Fruit fly (Drosophila melanogaster) whole organism, embryonic: ENCODE data around the gene Atac2.

ENCODE experiments used
- Ada2b ChIP-seq: fragments of 200-800 bp; sonication (Bioruptor generic); IDR thresholded peaks from 2 replicates; pipeline ENCODE4 v1.3.6; 2022; ENCODE audit warnings: missing biosample characterization, missing genetic modification characterization
- B-H1 ChIP-seq: fragments of 200-800 bp; sonication (Bioruptor generic); IDR thresholded peaks from 3 replicates; pipeline ENCODE4 v1.3.6; 2022; ENCODE audit warnings: missing biosample characterization, missing genetic modification characterization
- CG10274 ChIP-seq: fragments of 200-800 bp; sonication (Bioruptor generic); optimal IDR thresholded peaks from 3 replicates; lab custom pipeline; 2017; ENCODE audit warnings: missing biosample characterization, mild to moderate bottlenecking, missing genetic modification characterization
- CG11093 ChIP-seq: fragments of 200-800 bp; sonication (Bioruptor generic); IDR thresholded peaks from 3 replicates; pipeline ENCODE4 v1.3.6; 2022; ENCODE audit warnings: missing biosample characterization, missing genetic modification characterization
- CG11456 ChIP-seq: fragments of 200-800 bp; sonication (Bioruptor generic); IDR thresholded peaks from 3 replicates; pipeline ENCODE4 v1.3.6; 2022; ENCODE audit warnings: missing biosample characterization, missing genetic modification characterization
- CG12219 ChIP-seq: fragments of 200-800 bp; sonication (Bioruptor generic); optimal IDR thresholded peaks from 3 replicates; lab custom pipeline; 2018; ENCODE audit warnings: missing biosample characterization, mild to moderate bottlenecking, missing genetic modification characterization
- CG12769 ChIP-seq: fragments of 200-800 bp; sonication (Bioruptor generic); optimal IDR thresholded peaks from 2 replicates; lab custom pipeline; 2019; ENCODE audit warnings: missing biosample characterization, mild to moderate bottlenecking, missing genetic modification characterization, moderate library complexity
- CG17802 ChIP-seq: fragments of 200-800 bp; sonication (Bioruptor generic); optimal IDR thresholded peaks from 2 replicates; lab custom pipeline; 2018; ENCODE audit warnings: missing biosample characterization, mild to moderate bottlenecking, missing genetic modification characterization, moderate library complexity
- CG3163 ChIP-seq: fragments of 200-800 bp; sonication (Bioruptor generic); optimal IDR thresholded peaks from 3 replicates; lab custom pipeline; 2016; ENCODE audit warnings: missing biosample characterization, missing genetic modification characterization
- CG4617 ChIP-seq: fragments of 200-800 bp; sonication (Bioruptor generic); optimal IDR thresholded peaks from 3 replicates; lab custom pipeline; 2016; ENCODE audit warnings: missing biosample characterization, missing genetic modification characterization, borderline replicate concordance
- CG4730 ChIP-seq: fragments of 200-800 bp; sonication (Bioruptor generic); IDR thresholded peaks from 2 replicates; pipeline ENCODE4 v1.3.6; 2022; ENCODE audit warnings: missing biosample characterization, missing genetic modification characterization
- CG6689 ChIP-seq: fragments of 200-800 bp; sonication (Bioruptor generic); IDR thresholded peaks from 2 replicates; pipeline ENCODE4 v1.3.6; 2022; ENCODE audit warnings: missing biosample characterization, missing genetic modification characterization
- CG6813 ChIP-seq: fragments of 200-800 bp; sonication (Bioruptor generic); optimal IDR thresholded peaks from 2 replicates; lab custom pipeline; 2017; ENCODE audit warnings: missing biosample characterization, missing genetic modification characterization, mild to moderate bottlenecking, moderate library complexity, missing genetic modification reagents
- CG7271 ChIP-seq: fragments of 200-800 bp; sonication (Bioruptor generic); optimal IDR thresholded peaks from 2 replicates; lab custom pipeline; 2018; ENCODE audit warnings: missing biosample characterization, mild to moderate bottlenecking, missing genetic modification characterization, moderate library complexity
- CG7372 ChIP-seq: fragments of 200-800 bp; sonication (Bioruptor generic); IDR thresholded peaks from 2 replicates; pipeline ENCODE4 v1.3.6; 2022; ENCODE audit warnings: missing biosample characterization, missing genetic modification characterization
- CG8765 ChIP-seq: fragments of 200-800 bp; sonication (Bioruptor generic); IDR thresholded peaks from 2 replicates; pipeline ENCODE4 v1.3.6; 2022; ENCODE audit warnings: missing biosample characterization, missing genetic modification characterization
- CG9876 ChIP-seq: fragments of 200-800 bp; sonication (Bioruptor generic); optimal IDR thresholded peaks from 2 replicates; lab custom pipeline; 2016; ENCODE audit warnings: missing biosample characterization, missing genetic modification characterization
- CrebB ChIP-seq: fragments of 200-800 bp; sonication (Bioruptor generic); optimal IDR thresholded peaks from 3 replicates; lab custom pipeline; 2018; ENCODE audit warnings: missing biosample characterization, mild to moderate bottlenecking, missing genetic modification characterization
- Dad ChIP-seq: fragments of 200-800 bp; sonication (Bioruptor generic); optimal IDR thresholded peaks from 3 replicates; lab custom pipeline; 2016; ENCODE audit warnings: missing biosample characterization, missing genetic modification characterization
- Dip3 ChIP-seq: fragments of 200-800 bp; sonication (Bioruptor generic); optimal IDR thresholded peaks from 3 replicates; lab custom pipeline; 2016; ENCODE audit warnings: missing biosample characterization, missing genetic modification characterization
- E2f2 ChIP-seq: fragments of 200-800 bp; sonication (Bioruptor generic); IDR thresholded peaks from 2 replicates; pipeline ENCODE4 v1.3.6; 2022; ENCODE audit warnings: missing biosample characterization, missing genetic modification characterization
- Hsf ChIP-seq: fragments of 200-800 bp; sonication (Bioruptor generic); optimal IDR thresholded peaks from 3 replicates; lab custom pipeline; 2016; ENCODE audit warnings: missing biosample characterization, missing genetic modification characterization
- Max ChIP-seq: fragments of 200-800 bp; sonication (Bioruptor generic); optimal IDR thresholded peaks from 2 replicates; lab custom pipeline; 2016; ENCODE audit warnings: missing biosample characterization, mild to moderate bottlenecking, missing genetic modification characterization
- NfI ChIP-seq: fragments of 200-800 bp; sonication (Bioruptor generic); optimal IDR thresholded peaks from 3 replicates; lab custom pipeline; 2018; ENCODE audit warnings: missing biosample characterization, mild to moderate bottlenecking, missing genetic modification characterization, moderate library complexity
- Poxn ChIP-seq: fragments of 200-800 bp; sonication (Bioruptor generic); IDR thresholded peaks from 2 replicates; pipeline ENCODE4 v1.3.6; 2022; ENCODE audit warnings: missing biosample characterization, missing genetic modification characterization
- Side ChIP-seq: fragments of 200-800 bp; sonication (Bioruptor generic); optimal IDR thresholded peaks from 2 replicates; lab custom pipeline; 2016; ENCODE audit warnings: missing biosample characterization, missing genetic modification characterization
- Spps ChIP-seq: fragments of 200-800 bp; sonication (Bioruptor generic); optimal IDR thresholded peaks from 2 replicates; lab custom pipeline; 2018; ENCODE audit warnings: missing biosample characterization, mild to moderate bottlenecking, missing genetic modification characterization
- Vsx1 ChIP-seq: fragments of 200-800 bp; sonication (Bioruptor generic); optimal IDR thresholded peaks from 2 replicates; lab custom pipeline; 2017; ENCODE audit warnings: missing biosample characterization, mild to moderate bottlenecking, missing genetic modification characterization, missing genetic modification reagents
- Xrp1 ChIP-seq: fragments of 200-800 bp; sonication (Bioruptor generic); IDR thresholded peaks from 2 replicates; pipeline ENCODE4 v1.3.6; 2022; ENCODE audit warnings: missing biosample characterization, missing genetic modification characterization
- ab ChIP-seq: fragments of 200-800 bp; sonication (Bioruptor generic); optimal IDR thresholded peaks from 2 replicates; lab custom pipeline; 2016; ENCODE audit warnings: missing biosample characterization, missing genetic modification characterization
- ac ChIP-seq: fragments of 200-800 bp; sonication (Bioruptor generic); optimal IDR thresholded peaks from 3 replicates; lab custom pipeline; 2017; ENCODE audit warnings: missing biosample characterization, mild to moderate bottlenecking, missing genetic modification characterization
- ara ChIP-seq: fragments of 200-800 bp; sonication (Bioruptor generic); IDR thresholded peaks from 2 replicates; pipeline ENCODE4 v1.3.6; 2022; ENCODE audit warnings: missing biosample characterization, missing genetic modification characterization
- ato ChIP-seq: fragments of 200-800 bp; sonication (Bioruptor generic); IDR thresholded peaks from 2 replicates; pipeline ENCODE4 v1.3.6; 2022; ENCODE audit warnings: missing biosample characterization, missing genetic modification characterization; ENCODE audit not compliant: partially characterized antibody
- bowl ChIP-seq: fragments of 200-800 bp; sonication (Bioruptor generic); IDR thresholded peaks from 2 replicates; pipeline ENCODE4 v1.3.6; 2022; ENCODE audit warnings: missing biosample characterization, missing genetic modification characterization
- chm ChIP-seq: fragments of 200-800 bp; sonication (Bioruptor generic); IDR thresholded peaks from 2 replicates; pipeline ENCODE4 v1.3.6; 2022; ENCODE audit warnings: missing biosample characterization, missing genetic modification characterization
- corto ChIP-seq: fragments of 200-800 bp; sonication (Bioruptor generic); optimal IDR thresholded peaks from 2 replicates; lab custom pipeline; 2016; ENCODE audit warnings: missing biosample characterization, mild to moderate bottlenecking, missing genetic modification characterization, moderate library complexity
- crol ChIP-seq: fragments of 200-800 bp; sonication (Bioruptor generic); IDR thresholded peaks from 2 replicates; pipeline ENCODE4 v1.3.6; 2022; ENCODE audit warnings: missing biosample characterization, missing genetic modification characterization
- eve ChIP-seq, 2 experiments: fragments of >200 bp; optimal IDR thresholded peaks; 2 replicates each; lab custom pipeline; 2017; ENCODE audit warnings: missing biosample characterization in 2 of 2, missing genetic modification characterization in 2 of 2
- ftz-f1 ChIP-seq: fragments of 200-800 bp; sonication (Bioruptor generic); optimal IDR thresholded peaks from 2 replicates; lab custom pipeline; 2016; ENCODE audit warnings: missing biosample characterization, missing genetic modification characterization
- fu2 ChIP-seq: fragments of 200-800 bp; sonication (Bioruptor generic); optimal IDR thresholded peaks from 2 replicates; lab custom pipeline; 2016; ENCODE audit warnings: missing biosample characterization, missing genetic modification characterization
- ham ChIP-seq: fragments of 200-800 bp; sonication (Bioruptor generic); IDR thresholded peaks from 2 replicates; pipeline ENCODE4 v1.3.6; 2022; ENCODE audit warnings: missing biosample characterization, missing genetic modification characterization
- hkb ChIP-seq, 2 experiments: fragments of 200-800 bp in 1 of 2; fragments of >200 bp in 1 of 2; sonication (Bioruptor generic) in 1 of 2; IDR thresholded peaks in 1 of 2; optimal IDR thresholded peaks in 1 of 2; 2 replicates each; pipeline versions ENCODE4 v1.3.6 to Lab custom; 2017 to 2022; ENCODE audit warnings: missing biosample characterization in 1 of 2, missing genetic modification characterization in 1 of 2
- jigr1 ChIP-seq: fragments of 200-800 bp; sonication (Bioruptor generic); IDR thresholded peaks from 3 replicates; pipeline ENCODE4 v1.3.6; 2022; ENCODE audit warnings: missing biosample characterization, missing genetic modification characterization
- kah ChIP-seq: fragments of 200-800 bp; sonication (Bioruptor generic); optimal IDR thresholded peaks from 2 replicates; lab custom pipeline; 2018; ENCODE audit warnings: missing biosample characterization, mild to moderate bottlenecking, missing genetic modification characterization
- lab ChIP-seq: fragments of 200-800 bp; sonication (Bioruptor generic); optimal IDR thresholded peaks from 3 replicates; lab custom pipeline; 2017; ENCODE audit warnings: missing biosample characterization, missing genetic modification characterization, mild to moderate bottlenecking, moderate library complexity, missing genetic modification reagents
- lbe ChIP-seq: fragments of 200-800 bp; sonication (Bioruptor generic); optimal IDR thresholded peaks from 2 replicates; lab custom pipeline; 2016; ENCODE audit warnings: missing biosample characterization, mild to moderate bottlenecking, missing genetic modification characterization
- peb ChIP-seq: fragments of 200-800 bp; sonication (Bioruptor generic); IDR thresholded peaks from 2 replicates; pipeline ENCODE4 v1.3.6; 2022; ENCODE audit warnings: missing biosample characterization, missing genetic modification characterization
- row ChIP-seq: fragments of 200-800 bp; sonication (Bioruptor generic); IDR thresholded peaks from 3 replicates; pipeline ENCODE4 v1.3.6; 2022; ENCODE audit warnings: missing biosample characterization, missing genetic modification characterization
- run ChIP-seq: fragments of 200-800 bp; sonication (Bioruptor generic); optimal IDR thresholded peaks from 3 replicates; lab custom pipeline; 2018; ENCODE audit warnings: missing biosample characterization, mild to moderate bottlenecking, missing genetic modification characterization
- scrt ChIP-seq: fragments of 200-800 bp; sonication (Bioruptor generic); optimal IDR thresholded peaks from 2 replicates; lab custom pipeline; 2018; ENCODE audit warnings: missing biosample characterization, mild to moderate bottlenecking, missing genetic modification characterization, moderate library complexity
- twi ChIP-seq: fragments of 200-800 bp; optimal IDR thresholded peaks from 2 replicates; lab custom pipeline; 2019; ENCODE audit warnings: missing biosample characterization, mild to moderate bottlenecking, missing genetic modification characterization, moderate library complexity
- zfh2 ChIP-seq: fragments of 200-800 bp; sonication (Bioruptor generic); optimal IDR thresholded peaks from 2 replicates; lab custom pipeline; 2016; ENCODE audit warnings: missing biosample characterization, missing genetic modification characterization

The Atac2 gene

dm6 chr2L:18616019-18616418 is 4.0 kb upstream of the Atac2 start, which contains the start of gene IFT46 (continued):
- TF ChIP-seq zfh2 (GFP tag; lab: Kevin White, UChicago): no peak
- no peak for TF ChIP-seq CG11093 (GFP tag; lab: Robert Waterston, UW)
- TF ChIP-seq Dip3: no peak
- no peak for TF ChIP-seq CG17802 (tag; lab: Kevin White, UChicago)
- no peak for TF ChIP-seq lbe (GFP tag; lab: Kevin White, UChicago)
- TF ChIP-seq CG11456 (GFP tag; lab: Robert Waterston, UW): no peak
- TF ChIP-seq ab (GFP tag; lab: Kevin White, UChicago): no peak
- no peak for TF ChIP-seq Vsx1 (GFP tag; lab: Kevin White, UChicago)
- TF ChIP-seq twi (tag; lab: Kevin White, UChicago): no peak
- no peak for TF ChIP-seq fu2 (GFP tag; lab: Kevin White, UChicago)
- no peak for TF ChIP-seq lab (GFP tag; lab: Kevin White, UChicago)
- no peak for TF ChIP-seq Max (GFP tag; lab: Kevin White, UChicago)
- no peak for TF ChIP-seq CG12769 (tag; lab: Kevin White, UChicago)
- TF ChIP-seq eve (GFP tag; optimal IDR thresholded peaks at IDR 0.05; lab: Kevin White, UChicago): no peak
- TF ChIP-seq CG6813 (GFP tag; lab: Kevin White, UChicago): no peak
- no peak for TF ChIP-seq CrebB (tag; lab: Kevin White, UChicago)
- peak; percentile 61 for TF ChIP-seq Xrp1 (GFP tag; lab: Robert Waterston, UW)
- TF ChIP-seq CG9876 (GFP tag; lab: Kevin White, UChicago): no peak
- no peak for TF ChIP-seq CG12219 (GFP tag; lab: Kevin White, UChicago)
- no peak for TF ChIP-seq ham (GFP tag; lab: Robert Waterston, UW)
- no peak for TF ChIP-seq Side (GFP tag; lab: Kevin White, UChicago)
- no peak for TF ChIP-seq jigr1
- TF ChIP-seq ara (GFP tag; lab: Robert Waterston, UW): no peak
- no peak for TF ChIP-seq corto (GFP tag; lab: Kevin White, UChicago)
- no peak for TF ChIP-seq run (tag; lab: Kevin White, UChicago)
- TF ChIP-seq kah (GFP tag; lab: Kevin White, UChicago): no peak
- TF ChIP-seq peb (GFP tag; lab: Robert Waterston, UW): no peak
- TF ChIP-seq Spps (tag; lab: Kevin White, UChicago): no peak
- no peak for TF ChIP-seq Poxn
- no peak for TF ChIP-seq ftz-f1
- TF ChIP-seq CG7372: no peak
- TF ChIP-seq CG4730 (GFP tag; lab: Robert Waterston, UW): no peak
- TF ChIP-seq NfI (GFP tag; lab: Kevin White, UChicago): no peak
- no peak for TF ChIP-seq ato
- TF ChIP-seq Dad: no peak
- no peak for TF ChIP-seq B-H1 (GFP tag; lab: Robert Waterston, UW)
- no peak for TF ChIP-seq scrt
- TF ChIP-seq CG8765: peak; percentile 36; the same call in 1 of the 2 replicates
- no peak for TF ChIP-seq E2f2
- TF ChIP-seq ac (GFP tag; lab: Kevin White, UChicago): peak; percentile 60
- no peak for TF ChIP-seq CG3163 (GFP tag; lab: Kevin White, UChicago)
- TF ChIP-seq CG7271 (tag; lab: Kevin White, UChicago): peak; percentile 30
- no peak for TF ChIP-seq Hsf
- no peak for TF ChIP-seq CG4617 (GFP tag; lab: Kevin White, UChicago)
- peak; percentile 56; the same call in 1 of the 3 replicates for TF ChIP-seq row (GFP tag; lab: Robert Waterston, UW)
- 0 out of 2 replicates have a peak, but pooled peaks have one; percentile 23 for TF ChIP-seq Ada2b (GFP tag; lab: Robert Waterston, UW)
- TF ChIP-seq crol (GFP tag; lab: Robert Waterston, UW): no peak
- 0 out of 2 replicates have a peak, but pooled peaks have one; percentile 12 for TF ChIP-seq CG6689 (GFP tag; lab: Robert Waterston, UW)
- no peak for TF ChIP-seq hkb (optimal IDR thresholded peaks at IDR 0.05; lab: Kevin White, UChicago)
- no peak for TF ChIP-seq hkb (GFP tag; IDR thresholded peaks at IDR 0.05; lab: Robert Waterston, UW)
- TF ChIP-seq CG10274 (GFP tag; lab: Kevin White, UChicago): no peak
- no peak for TF ChIP-seq chm
- no peak for TF ChIP-seq bowl (GFP tag; lab: Robert Waterston, UW)
